Worm (Caenorhabditis elegans) whole organism, L4 larva: ENCODE results near the gene Y53F4B.26.

Experiments
- R02D3.7 ChIP-seq: fragments of 150-350 bp; sonication (generic microtip); optimal IDR thresholded peaks from 3 replicates; lab custom pipeline; 2014; ENCODE audit warnings: missing biosample characterization, missing genetic modification characterization
- aha-1 ChIP-seq: fragments of 150-350 bp; peaks from one replicate; lab custom pipeline; 2014; ENCODE audit warnings: missing biosample characterization, missing genetic modification characterization
- aly-2 ChIP-seq: sonication (generic microtip); optimal IDR thresholded peaks from 2 replicates; lab custom pipeline; 2018; ENCODE audit warnings: missing biosample characterization, missing genetic modification characterization
- dve-1 ChIP-seq: sonication (generic microtip); optimal IDR thresholded peaks from 2 replicates; lab custom pipeline; 2017; ENCODE audit warnings: antibody characterized with exemption, mild to moderate bottlenecking, missing genetic modification characterization, missing compliant biosample characterization; ENCODE audit not compliant: insufficient read depth
- jun-1 ChIP-seq: fragments of 150-350 bp; optimal IDR thresholded peaks from 2 replicates; lab custom pipeline; 2014; ENCODE audit warnings: missing biosample characterization, missing genetic modification reagents, missing genetic modification characterization
- lin-29 ChIP-seq: fragments of 200-800 bp; sonication (Bioruptor generic); IDR thresholded peaks from 2 replicates; pipeline ENCODE4 v1.3.6; 2022; ENCODE audit warnings: missing genetic modification reagents, missing genetic modification characterization, missing compliant biosample characterization
- nhr-76 ChIP-seq: fragments of 150-350 bp; optimal IDR thresholded peaks from 2 replicates; lab custom pipeline; 2014; ENCODE audit warnings: missing biosample characterization, missing genetic modification characterization
- nhr-77 ChIP-seq: fragments of 150-350 bp; optimal IDR thresholded peaks from 2 replicates; lab custom pipeline; 2014; ENCODE audit warnings: missing biosample characterization, missing genetic modification characterization
- unc-62 ChIP-seq, 3 experiments: fragments of 150-350 bp in 1 of 3; sonication (generic microtip); optimal IDR thresholded peaks in 2 of 3; peaks in 1 of 3; 1 replicate in 1 of 3; 2 replicates in 2 of 3; lab custom pipeline; 2014 to 2017; ENCODE audit warnings: missing biosample characterization in 3 of 3, missing genetic modification characterization in 3 of 3, missing genetic modification reagents in 3 of 3, missing genotype in 1 of 3

DNA sequence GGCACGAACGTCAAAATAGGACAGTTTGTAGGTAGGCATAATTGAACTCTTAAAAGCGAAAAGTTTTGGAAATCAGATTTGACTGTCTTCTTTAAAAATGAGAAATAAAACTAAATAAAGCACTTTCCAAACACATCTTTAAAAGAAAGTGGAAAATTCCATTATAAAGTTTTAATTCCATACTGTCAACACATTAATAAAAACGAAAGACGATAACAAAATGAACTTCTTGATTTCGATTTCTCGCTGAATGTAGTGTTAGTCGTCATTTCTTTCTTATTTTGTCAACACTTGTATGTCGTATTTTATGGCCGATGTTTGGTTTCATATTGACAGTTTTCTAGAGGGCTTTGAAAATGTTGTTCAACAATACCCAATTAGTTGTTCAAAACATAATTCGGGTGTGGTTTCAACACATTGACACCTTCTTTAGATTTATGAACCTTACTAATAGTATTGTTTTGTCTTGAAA, 29.1 kb upstream of the Y53F4B.26 start, which contains the start of gene gst-29:
- no peak for TF ChIP-seq jun-1 (tag; lab: Kevin White, UChicago)
- peak; percentile 53 for TF ChIP-seq nhr-77 (tag; lab: Kevin White, UChicago)
- no peak for TF ChIP-seq R02D3.7 (tag; lab: Kevin White, UChicago)
- no peak for TF ChIP-seq nhr-76 (tag; lab: Kevin White, UChicago)
- no peak for TF ChIP-seq aha-1
- no peak for TF ChIP-seq unc-62 (GFP tag; optimal IDR thresholded peaks at IDR 0.05 in 1 of 2; lab: Kevin White, UChicago)
- no peak for TF ChIP-seq unc-62 (tag; optimal IDR thresholded peaks at IDR 0.05; lab: Kevin White, UChicago)
- TF ChIP-seq dve-1: peak; percentile 63
- TF ChIP-seq lin-29 (GFP tag; lab: Robert Waterston, UW): no peak
- TF ChIP-seq aly-2 (tag; lab: Kevin White, UChicago): no peak
